Worm (Caenorhabditis elegans): ENCODE measurements around the gene sdz-5.

Gene sdz-5

DNA sequence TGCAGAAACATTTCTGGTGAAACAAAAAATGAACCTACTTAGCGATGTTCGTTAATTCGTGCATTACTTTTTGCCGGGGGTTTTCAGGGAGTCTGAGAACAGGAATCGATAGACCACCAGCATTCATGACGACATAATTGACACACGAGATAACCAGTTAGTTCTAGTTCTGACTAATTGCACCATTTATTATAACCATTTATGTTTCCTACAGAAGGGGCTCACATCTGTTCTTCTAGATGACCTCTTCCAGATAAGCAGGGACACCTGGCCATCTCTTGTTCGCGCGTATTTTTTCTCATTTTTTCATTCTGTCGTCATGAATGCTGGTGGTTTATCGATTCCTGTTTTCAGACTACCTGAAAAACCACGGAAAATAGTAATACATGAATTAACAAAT, at the start of gene sdz-5:
TSS of gene sdz-5 (plus strand) at position 301 of the 400 bp plus-strand sequence.
- TF ChIP-seq hnd-1 (tag; optimal IDR thresholded peaks at IDR 0.05) (no peak), hmg-4 (GFP tag; optimal IDR thresholded peaks at IDR 0.05) (no peak), ets-7 (tag; optimal IDR thresholded peaks at IDR 0.05) (no peak), F13C5.2 (tag; optimal IDR thresholded peaks at IDR 0.05) (no peak), aly-1 (tag; optimal IDR thresholded peaks at IDR 0.05) (no peak), tbx-37 (GFP tag; conservative IDR thresholded peaks at IDR 0.05) (no peak), pes-1 (GFP tag; IDR thresholded peaks at IDR 0.05) (no peak), ama-1 (optimal IDR thresholded peaks at IDR 0.05) (no peak), tra-4 (tag; optimal IDR thresholded peaks at IDR 0.05) (no peak), ceh-13 (GFP tag; optimal IDR thresholded peaks at IDR 0.05) (no peak), scrt-1 (GFP tag; IDR thresholded peaks at IDR 0.05) (no peak), flt-1 (GFP tag; IDR thresholded peaks at IDR 0.05) (no peak)

- TF ChIP-seq ama-1 (optimal IDR thresholded peaks at IDR 0.05) (no peak), hmg-4 (GFP tag; optimal IDR thresholded peaks at IDR 0.05) (no peak), F13C5.2 (tag; optimal IDR thresholded peaks at IDR 0.05) (no peak), ceh-36 (tag; optimal IDR thresholded peaks at IDR 0.05) (no peak), flt-1 (GFP tag; IDR thresholded peaks at IDR 0.05) (no peak), B0310.2 (tag; optimal IDR thresholded peaks at IDR 0.05) (no peak), hnd-1 (tag; optimal IDR thresholded peaks at IDR 0.05) (no peak), tbx-37 (GFP tag; conservative IDR thresholded peaks at IDR 0.05) (no peak), ceh-13 (GFP tag; optimal IDR thresholded peaks at IDR 0.05) (no peak), hmbx-1 (tag; optimal IDR thresholded peaks at IDR 0.05) (no peak), tra-4 (tag; optimal IDR thresholded peaks at IDR 0.05) (no peak), tbx-11 (GFP tag; IDR thresholded peaks at IDR 0.05) (no peak), sea-1 (GFP tag; conservative IDR thresholded peaks at IDR 0.05) (no peak), aly-1 (tag; optimal IDR thresholded peaks at IDR 0.05) (no peak), scrt-1 (GFP tag; IDR thresholded peaks at IDR 0.05) (no peak), pes-1 (GFP tag; IDR thresholded peaks at IDR 0.05) (no peak), ets-7 (tag; optimal IDR thresholded peaks at IDR 0.05) (no peak)
Measured at ce11 chrII:2962531-2963164, 45.9 kb upstream of the sdz-5 start.

ce11 chrII:2963619-2964018, 44.9 kb upstream of the sdz-5 start:
- no peak for TF ChIP-seq pes-1 (GFP tag; IDR thresholded peaks at IDR 0.05)
- TF ChIP-seq ceh-13 (GFP tag; optimal IDR thresholded peaks at IDR 0.05), result no peak
- no peak for TF ChIP-seq hmg-4 (GFP tag; optimal IDR thresholded peaks at IDR 0.05)
- TF ChIP-seq hnd-1 (tag; optimal IDR thresholded peaks at IDR 0.05), result no peak
- TF ChIP-seq ceh-36 (tag; optimal IDR thresholded peaks at IDR 0.05), result no peak
- TF ChIP-seq flt-1 (GFP tag; IDR thresholded peaks at IDR 0.05), result no peak
- TF ChIP-seq tra-4 (tag; optimal IDR thresholded peaks at IDR 0.05), result no peak
- TF ChIP-seq ama-1 (optimal IDR thresholded peaks at IDR 0.05), result no peak
- no peak for TF ChIP-seq tbx-37 (GFP tag; conservative IDR thresholded peaks at IDR 0.05)
- no peak for TF ChIP-seq sea-1 (GFP tag; conservative IDR thresholded peaks at IDR 0.05)
- TF ChIP-seq B0310.2 (tag; optimal IDR thresholded peaks at IDR 0.05), result no peak
- no peak for TF ChIP-seq hmbx-1 (tag; optimal IDR thresholded peaks at IDR 0.05)
- no peak for TF ChIP-seq tbx-11 (GFP tag; IDR thresholded peaks at IDR 0.05)
- no peak for TF ChIP-seq aly-1 (tag; optimal IDR thresholded peaks at IDR 0.05)
- TF ChIP-seq scrt-1 (GFP tag; IDR thresholded peaks at IDR 0.05), result no peak
- TF ChIP-seq F13C5.2 (tag; optimal IDR thresholded peaks at IDR 0.05), result no peak

DNA sequence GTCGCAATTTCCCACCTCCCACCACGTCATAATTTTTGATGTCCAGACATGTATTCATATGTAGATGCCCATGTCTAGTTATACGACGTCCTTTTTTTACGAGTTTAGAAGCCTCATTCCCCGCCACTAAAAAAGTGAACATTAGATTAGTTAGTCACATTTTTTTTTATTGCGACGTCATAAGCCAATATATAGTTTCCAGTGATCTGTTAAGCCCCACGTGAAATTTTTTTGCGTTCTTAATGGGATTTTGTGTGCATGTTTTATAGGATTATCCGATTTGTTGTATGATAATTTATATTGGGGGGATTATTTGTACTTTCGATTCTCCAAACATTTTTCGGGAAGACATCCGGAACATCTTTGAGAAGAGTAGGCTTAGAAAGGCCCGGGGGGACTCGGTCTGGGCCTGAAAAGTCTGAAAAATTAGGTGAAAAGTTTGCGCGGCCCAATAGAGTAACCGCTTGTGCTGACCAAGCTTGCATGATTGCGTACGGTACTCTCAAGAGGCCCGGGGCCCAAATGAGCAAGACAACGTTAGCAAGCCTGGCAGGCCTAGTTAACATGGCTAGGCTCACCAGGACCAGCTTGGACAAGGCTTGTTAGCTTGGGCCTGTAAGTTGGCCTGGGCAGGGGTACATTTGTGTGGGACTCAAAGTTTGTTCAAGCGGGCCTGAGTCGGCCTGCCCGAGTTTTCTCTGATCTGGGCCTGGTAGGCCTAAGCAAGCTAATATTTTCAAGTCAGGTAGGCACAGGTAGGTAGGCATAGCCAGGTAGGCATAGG, 43.1 kb upstream of the sdz-5 start:
- TF ChIP-seq tra-4 (tag; optimal IDR thresholded peaks at IDR 0.05) (no peak), hnd-1 (tag; optimal IDR thresholded peaks at IDR 0.05) (no peak), ama-1 (optimal IDR thresholded peaks at IDR 0.05) (no peak)

DNA sequence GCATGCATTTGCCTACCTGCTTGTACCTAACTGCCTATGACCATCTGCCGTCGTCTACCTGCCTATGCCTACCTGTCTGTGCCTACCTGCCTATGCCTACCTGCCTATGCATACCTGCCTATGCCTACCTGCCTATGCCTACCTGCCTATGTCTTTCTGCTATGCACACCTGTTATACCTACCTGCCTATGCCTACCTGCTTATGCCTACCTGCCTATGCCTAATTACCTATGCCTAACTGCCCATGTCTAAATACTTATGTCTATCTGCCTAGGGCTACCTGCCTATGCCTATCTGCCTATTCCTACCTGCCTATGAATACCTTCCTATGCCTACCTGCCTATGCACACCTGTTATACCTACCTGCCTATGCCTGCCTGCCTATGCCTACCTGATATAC, 42.1 kb upstream of the sdz-5 start:
- TF ChIP-seq B0310.2 (tag; optimal IDR thresholded peaks at IDR 0.05), result no peak
- TF ChIP-seq ceh-13 (GFP tag; optimal IDR thresholded peaks at IDR 0.05), result no peak
- no peak for TF ChIP-seq aly-1 (tag; optimal IDR thresholded peaks at IDR 0.05)
- no peak for TF ChIP-seq F13C5.2 (tag; optimal IDR thresholded peaks at IDR 0.05)
- no peak for TF ChIP-seq ceh-36 (tag; optimal IDR thresholded peaks at IDR 0.05)
- no peak for TF ChIP-seq hnd-1 (tag; optimal IDR thresholded peaks at IDR 0.05)
- TF ChIP-seq scrt-1 (GFP tag; IDR thresholded peaks at IDR 0.05), result no peak

- TF ChIP-seq hmg-4 (GFP tag; optimal IDR thresholded peaks at IDR 0.05), result no peak
- no peak for TF ChIP-seq tbx-11 (GFP tag; IDR thresholded peaks at IDR 0.05)
- TF ChIP-seq ama-1 (optimal IDR thresholded peaks at IDR 0.05), result no peak
- no peak for TF ChIP-seq ceh-36 (tag; optimal IDR thresholded peaks at IDR 0.05)
- TF ChIP-seq pes-1 (GFP tag; IDR thresholded peaks at IDR 0.05), result no peak
- no peak for TF ChIP-seq hmbx-1 (tag; optimal IDR thresholded peaks at IDR 0.05)
- no peak for TF ChIP-seq hnd-1 (tag; optimal IDR thresholded peaks at IDR 0.05)
- TF ChIP-seq scrt-1 (GFP tag; IDR thresholded peaks at IDR 0.05), result no peak
- TF ChIP-seq sea-1 (GFP tag; conservative IDR thresholded peaks at IDR 0.05), result no peak
Measured at ce11 chrII:2967064-2967463, 41.4 kb upstream of the sdz-5 start.

ce11 chrII:2973940-2974402, 34.5 kb upstream of the sdz-5 start:
- TF ChIP-seq F13C5.2 (tag; optimal IDR thresholded peaks at IDR 0.05) (peak; percentile 11), pes-1 (GFP tag; IDR thresholded peaks at IDR 0.05) (0 out of 2 replicates have a peak, but pooled peaks have one; percentile 29), flt-1 (GFP tag; IDR thresholded peaks at IDR 0.05) (peak; percentile 21; the same call in 1 of the 2 replicates), ets-7 (tag; optimal IDR thresholded peaks at IDR 0.05) (no peak), hmg-4 (GFP tag; optimal IDR thresholded peaks at IDR 0.05) (peak; percentile 9)

Measured in whole organism, early embryonic.